Fruit fly (Drosophila melanogaster): Measurements from ENCODE around the gene Spn77Bb.

DNA sequence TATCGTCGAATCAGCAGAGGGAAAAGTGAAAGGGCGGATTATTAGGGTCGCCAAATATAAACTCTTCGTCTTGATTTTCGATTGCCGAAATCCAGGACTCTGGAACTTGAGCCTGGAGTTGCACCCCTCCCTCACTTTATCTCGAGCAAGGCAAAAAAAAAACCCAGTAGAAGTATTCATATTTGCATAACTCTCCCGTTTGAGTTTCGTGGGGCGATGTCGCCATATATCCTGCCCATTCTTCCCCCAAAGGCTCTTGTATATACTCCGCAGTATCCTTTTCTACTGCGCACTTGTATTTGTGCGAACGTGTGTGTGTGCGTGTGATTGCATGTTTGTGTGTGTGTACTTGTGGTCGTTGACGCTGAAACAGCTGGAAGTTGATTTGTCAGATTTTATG is 33.7 kb upstream of the Spn77Bb start:
- TF ChIP-seq Snoo (tag; optimal IDR thresholded peaks at IDR 0.05) (no peak), CG17806 (tag; optimal IDR thresholded peaks at IDR 0.05) (no peak), CG32121 (GFP tag; IDR thresholded peaks at IDR 0.05) (no peak), CG8159 (tag; optimal IDR thresholded peaks at IDR 0.05) (no peak), CG12605 (GFP tag; IDR thresholded peaks at IDR 0.05) (no peak), CG10348 (GFP tag; IDR thresholded peaks at IDR 0.05) (no peak), EcR (GFP tag; optimal IDR thresholded peaks at IDR 0.05) (no peak), Pif1B (GFP tag; optimal IDR thresholded peaks at IDR 0.05) (no peak), CG13204 (GFP tag; optimal IDR thresholded peaks at IDR 0.05) (no peak), CG15710 (tag; optimal IDR thresholded peaks at IDR 0.05) (no peak), rn (GFP tag; IDR thresholded peaks at IDR 0.05) (no peak), D1 (tag; optimal IDR thresholded peaks at IDR 0.05) (no peak), CG34367 (tag; optimal IDR thresholded peaks at IDR 0.05) (no peak)
